Worm (Caenorhabditis elegans): ENCODE measurements around the gene Y34B4A.7.

DNA sequence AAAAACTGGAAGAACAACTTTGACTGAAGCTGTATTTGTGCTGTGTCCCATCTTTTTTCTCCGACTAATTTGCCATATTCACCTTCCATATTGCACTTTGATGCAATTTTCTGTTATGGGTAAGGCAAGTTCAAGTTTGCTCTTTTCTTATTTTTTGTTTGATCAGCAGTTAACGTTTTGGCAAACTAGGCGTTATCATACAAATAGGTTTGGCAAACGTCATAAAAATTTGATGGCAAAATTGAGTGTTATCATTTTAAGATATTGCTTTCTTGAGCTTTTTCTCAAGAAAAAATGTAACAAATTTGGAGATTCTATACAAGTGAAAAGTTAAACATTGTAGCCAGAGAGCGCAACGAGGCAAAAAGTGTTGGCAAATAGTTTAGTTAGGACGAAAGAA is 17.9 kb downstream of the Y34B4A.7 start:
- TF ChIP-seq nhr-237 (tag; optimal IDR thresholded peaks at IDR 0.05) (no peak), tbx-8 (GFP tag; optimal IDR thresholded peaks at IDR 0.05) (no peak)
